Fruit fly (Drosophila melanogaster): ENCODE measurements around the gene SrpRbeta.

- TF ChIP-seq fru (GFP tag; optimal IDR thresholded peaks at IDR 0.05) (peak; percentile 65), CG9705 (GFP tag; optimal IDR thresholded peaks at IDR 0.05) (no peak)
These were observed 47.9 kb upstream of the SrpRbeta start for dm6 chr3L:8767876-8768275.
